Worm (Caenorhabditis elegans): ENCODE data around the gene nhr-1.
A peak's percentile ranks its signal among the peaks of the same experiment; 100 is the strongest.

nhr-1 gene

DNA sequence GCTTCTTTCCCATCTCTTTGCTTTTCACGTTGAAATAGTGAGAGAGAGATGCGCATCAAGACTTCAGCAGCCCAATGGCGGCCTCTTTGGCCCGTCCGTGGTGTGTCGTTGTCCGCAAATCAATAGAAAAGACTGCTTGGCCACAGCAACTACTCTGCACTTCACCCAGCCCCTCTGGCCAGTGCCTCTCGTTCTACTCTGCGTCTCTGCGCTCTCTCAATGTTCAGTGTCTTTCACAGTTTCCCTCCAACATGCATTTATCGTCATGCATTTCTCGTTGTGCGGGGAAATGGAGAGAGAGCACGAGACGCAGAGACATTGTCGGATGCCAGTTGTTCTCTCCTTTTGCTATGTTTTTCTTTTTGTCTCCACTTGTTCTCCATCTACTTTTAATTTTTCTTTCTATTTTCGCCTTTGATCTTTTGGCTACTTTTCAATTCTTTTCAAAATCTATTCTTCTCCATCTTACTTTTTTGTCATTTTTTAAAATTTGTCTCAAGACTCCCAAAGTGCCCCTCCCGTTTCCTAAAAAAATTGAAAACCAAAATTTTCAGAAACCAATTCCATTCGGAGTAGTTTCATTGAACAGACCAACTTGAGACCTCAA, at the start of gene nhr-1:
Gene nhr-1 (plus strand): TSS at position 557 of the 607 bp plus-strand sequence.
- TF ChIP-seq ztf-23 (GFP tag; IDR thresholded peaks at IDR 0.05) (no peak), med-1 (GFP tag; optimal IDR thresholded peaks at IDR 0.05; ENCODE audit: insufficient read depth) (no peak), ztf-29 (GFP tag; IDR thresholded peaks at IDR 0.05) (no peak; the same call in 1 of the 2 replicates), ref-1 (GFP tag; conservative IDR thresholded peaks at IDR 0.05) (no peak), cog-1 (tag; optimal IDR thresholded peaks at IDR 0.05) (peak; percentile 89), flt-1 (GFP tag; IDR thresholded peaks at IDR 0.05) (no peak), tab-1 (GFP tag; IDR thresholded peaks at IDR 0.05) (0 out of 2 replicates have a peak, but pooled peaks have one; percentile 42), T22C8.4 (GFP tag; IDR thresholded peaks at IDR 0.05) (peak; percentile 66), klf-2 (GFP tag; conservative IDR thresholded peaks at IDR 0.05) (no peak)

DNA sequence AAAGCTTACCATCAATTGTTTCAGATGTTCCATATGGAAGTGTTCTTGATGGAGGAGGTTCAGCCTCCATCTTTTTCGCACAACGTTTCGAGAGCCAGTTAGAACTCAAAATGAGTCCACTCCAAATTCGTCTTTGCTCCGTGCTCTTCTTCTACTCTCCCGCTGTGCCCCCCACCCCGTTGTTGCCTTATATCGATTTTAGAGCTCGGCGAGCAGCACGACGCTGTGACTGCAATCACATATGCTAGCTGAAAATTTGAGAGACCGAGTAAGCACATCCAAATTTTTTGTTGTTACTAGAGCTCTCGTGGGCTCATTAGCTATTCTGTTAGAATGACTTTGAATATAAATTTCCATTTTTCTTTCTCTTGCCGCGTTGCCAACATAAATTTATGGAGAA, 49.1 kb upstream of the nhr-1 start, which contains the start of gene slc-17.1:
Gene slc-17.1 (minus strand): TSS at position 101 of the 400 bp plus-strand sequence.
- TF ChIP-seq ztf-23 (GFP tag; IDR thresholded peaks at IDR 0.05) (no peak), tab-1 (GFP tag; IDR thresholded peaks at IDR 0.05) (no peak), ztf-29 (GFP tag; IDR thresholded peaks at IDR 0.05) (no peak), cog-1 (tag; optimal IDR thresholded peaks at IDR 0.05) (no peak), flt-1 (GFP tag; IDR thresholded peaks at IDR 0.05) (no peak), med-1 (GFP tag; optimal IDR thresholded peaks at IDR 0.05; ENCODE audit: insufficient read depth) (no peak), T22C8.4 (GFP tag; IDR thresholded peaks at IDR 0.05) (no peak)

DNA sequence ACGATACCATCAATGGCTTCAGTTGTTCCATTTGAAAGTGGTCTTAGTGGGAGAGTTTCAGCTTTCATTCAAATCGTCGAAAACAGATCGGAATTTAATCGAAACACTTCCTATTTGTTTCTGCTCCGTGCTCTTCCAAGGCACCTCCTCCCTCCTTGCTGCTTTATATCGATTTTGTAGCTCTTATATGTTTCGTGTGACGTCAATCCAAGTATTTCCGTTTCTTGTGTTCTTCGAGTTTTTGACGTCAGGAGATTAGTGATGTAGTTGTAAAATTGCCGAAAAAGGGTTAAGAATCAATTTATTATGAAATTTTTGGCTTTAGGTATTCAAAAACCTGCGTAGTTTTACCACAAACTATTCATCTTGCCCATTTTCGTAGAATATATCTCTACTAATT, 47.2 kb upstream of the nhr-1 start, which contains the start of gene ZK54.3:
Gene ZK54.3 (minus strand): TSS at position 391 of the 400 bp plus-strand sequence.
- TF ChIP-seq T22C8.4 (GFP tag; IDR thresholded peaks at IDR 0.05) = no peak
- no peak for TF ChIP-seq ztf-23 (GFP tag; IDR thresholded peaks at IDR 0.05)
- no peak for TF ChIP-seq ztf-29 (GFP tag; IDR thresholded peaks at IDR 0.05)
- TF ChIP-seq med-1 (GFP tag; optimal IDR thresholded peaks at IDR 0.05; ENCODE audit: insufficient read depth) = no peak
- TF ChIP-seq flt-1 (GFP tag; IDR thresholded peaks at IDR 0.05) = no peak
- TF ChIP-seq tab-1 (GFP tag; IDR thresholded peaks at IDR 0.05) = no peak
- no peak for TF ChIP-seq cog-1 (tag; optimal IDR thresholded peaks at IDR 0.05)
- TF ChIP-seq ref-1 (GFP tag; conservative IDR thresholded peaks at IDR 0.05) = no peak
- no peak for TF ChIP-seq klf-2 (GFP tag; conservative IDR thresholded peaks at IDR 0.05)

- no peak for TF ChIP-seq flt-1 (GFP tag; IDR thresholded peaks at IDR 0.05)
Measured at ce11 chrX:17468483-17468882, 45.4 kb upstream of the nhr-1 start.

DNA sequence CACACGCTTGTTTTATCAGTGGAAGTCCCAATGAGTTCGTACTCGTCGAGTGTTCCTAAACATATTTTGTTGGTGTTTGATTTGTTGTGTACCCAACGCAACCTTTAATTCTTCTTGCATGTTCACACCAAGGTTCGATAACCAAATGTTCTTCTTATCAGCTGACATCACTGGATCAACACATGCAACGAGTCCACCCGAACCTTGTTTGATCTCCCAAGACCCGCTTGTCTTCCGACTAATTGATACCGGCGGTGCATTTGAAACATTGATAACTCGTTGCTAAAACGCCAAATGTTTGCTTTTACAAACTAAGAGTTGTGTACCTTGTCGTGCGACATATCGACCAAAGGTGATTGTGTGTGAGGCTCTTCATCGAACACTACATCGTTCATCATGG, 42.2 kb upstream of the nhr-1 start:
- TF ChIP-seq med-1 (GFP tag; optimal IDR thresholded peaks at IDR 0.05; ENCODE audit: insufficient read depth) (no peak), ref-1 (GFP tag; conservative IDR thresholded peaks at IDR 0.05) (no peak), tab-1 (GFP tag; IDR thresholded peaks at IDR 0.05) (no peak), T22C8.4 (GFP tag; IDR thresholded peaks at IDR 0.05) (no peak)

DNA sequence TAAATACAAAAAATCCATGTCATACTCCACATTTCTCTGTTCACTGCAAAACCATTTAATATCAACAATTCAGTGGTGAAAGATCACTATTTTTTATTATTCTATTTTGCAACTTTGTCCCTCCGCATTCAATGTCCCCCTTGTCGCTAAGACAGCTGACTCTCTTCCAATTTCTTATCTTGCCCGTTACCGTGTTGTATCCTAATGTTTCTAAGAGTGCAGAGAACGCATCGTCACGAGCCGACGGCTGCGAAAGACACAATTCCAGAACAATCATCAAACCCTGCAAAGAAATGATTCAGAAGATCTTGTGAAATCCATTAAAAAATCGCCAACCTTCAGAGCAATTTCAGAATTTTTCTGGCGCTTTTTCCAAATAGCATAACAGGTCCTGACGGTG, 40.9 kb upstream of the nhr-1 start:
- TF ChIP-seq med-1 (GFP tag; optimal IDR thresholded peaks at IDR 0.05; ENCODE audit: insufficient read depth) = no peak
- no peak for TF ChIP-seq cog-1 (tag; optimal IDR thresholded peaks at IDR 0.05)
- TF ChIP-seq tab-1 (GFP tag; IDR thresholded peaks at IDR 0.05) = no peak
- TF ChIP-seq T22C8.4 (GFP tag; IDR thresholded peaks at IDR 0.05) = no peak
- TF ChIP-seq ref-1 (GFP tag; conservative IDR thresholded peaks at IDR 0.05) = no peak
- TF ChIP-seq ztf-29 (GFP tag; IDR thresholded peaks at IDR 0.05) = no peak
- TF ChIP-seq klf-2 (GFP tag; conservative IDR thresholded peaks at IDR 0.05) = no peak
- TF ChIP-seq flt-1 (GFP tag; IDR thresholded peaks at IDR 0.05) = no peak
- no peak for TF ChIP-seq ztf-23 (GFP tag; IDR thresholded peaks at IDR 0.05)

ce11 chrX:17474521-17475170, 39.2 kb upstream of the nhr-1 start, which contains the start of gene tps-1:
tps-1 (minus strand) TSS chrX:17474534.
- no peak for TF ChIP-seq cog-1 (tag; optimal IDR thresholded peaks at IDR 0.05)
- no peak for TF ChIP-seq tab-1 (GFP tag; IDR thresholded peaks at IDR 0.05)
- no peak for TF ChIP-seq ztf-23 (GFP tag; IDR thresholded peaks at IDR 0.05)
- no peak for TF ChIP-seq ref-1 (GFP tag; conservative IDR thresholded peaks at IDR 0.05)
- no peak for TF ChIP-seq med-1 (GFP tag; optimal IDR thresholded peaks at IDR 0.05; ENCODE audit: insufficient read depth)
- no peak for TF ChIP-seq T22C8.4 (GFP tag; IDR thresholded peaks at IDR 0.05)
- no peak for TF ChIP-seq klf-2 (GFP tag; conservative IDR thresholded peaks at IDR 0.05)
- no peak for TF ChIP-seq flt-1 (GFP tag; IDR thresholded peaks at IDR 0.05)
- TF ChIP-seq ztf-29 (GFP tag; IDR thresholded peaks at IDR 0.05) = no peak

DNA sequence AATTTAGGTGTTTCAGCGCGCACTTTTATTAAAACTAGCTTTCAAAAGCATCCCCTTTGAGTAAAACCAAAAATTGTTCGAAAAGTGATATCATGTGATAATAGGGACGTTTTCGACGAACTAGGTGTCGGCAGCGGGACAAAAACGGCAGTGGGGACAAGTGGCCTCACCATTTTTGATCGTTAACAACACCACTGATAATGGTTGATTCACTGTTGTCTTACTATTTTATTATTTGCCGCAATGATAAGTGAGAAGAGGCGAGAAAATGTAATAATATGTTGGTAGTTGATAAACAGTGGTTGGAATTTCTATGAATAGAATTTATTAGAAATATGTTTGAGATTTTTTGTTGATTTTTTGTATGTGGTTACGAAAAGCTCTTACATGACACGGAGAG, 37.9 kb upstream of the nhr-1 start:
- TF ChIP-seq T22C8.4 (GFP tag; IDR thresholded peaks at IDR 0.05) = no peak
- no peak for TF ChIP-seq ref-1 (GFP tag; conservative IDR thresholded peaks at IDR 0.05)
- no peak for TF ChIP-seq tab-1 (GFP tag; IDR thresholded peaks at IDR 0.05)
- TF ChIP-seq ztf-29 (GFP tag; IDR thresholded peaks at IDR 0.05) = no peak
- no peak for TF ChIP-seq flt-1 (GFP tag; IDR thresholded peaks at IDR 0.05)
- no peak for TF ChIP-seq ztf-23 (GFP tag; IDR thresholded peaks at IDR 0.05)
- no peak for TF ChIP-seq med-1 (GFP tag; optimal IDR thresholded peaks at IDR 0.05; ENCODE audit: insufficient read depth)
- TF ChIP-seq klf-2 (GFP tag; conservative IDR thresholded peaks at IDR 0.05) = no peak
- TF ChIP-seq cog-1 (tag; optimal IDR thresholded peaks at IDR 0.05) = no peak

DNA sequence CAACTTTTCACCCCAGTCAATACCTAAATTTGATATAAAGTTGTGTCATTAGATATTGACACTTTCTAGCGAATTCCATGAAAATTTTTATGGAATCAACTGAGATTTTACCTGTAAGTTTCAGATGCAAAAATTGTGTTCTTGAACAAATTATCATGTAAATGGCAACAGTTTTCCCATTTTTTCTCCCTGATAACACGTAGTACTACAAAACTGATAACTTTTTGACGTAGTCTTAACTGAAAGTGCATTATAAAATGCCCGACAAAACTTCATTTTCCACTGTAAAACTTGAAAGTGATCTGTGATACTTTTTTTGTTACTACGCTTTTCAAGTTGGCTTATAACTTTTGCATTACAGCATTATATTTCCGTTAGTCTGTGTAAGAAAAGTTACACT, 35.2 kb upstream of the nhr-1 start:
- TF ChIP-seq klf-2 (GFP tag; conservative IDR thresholded peaks at IDR 0.05) (no peak), ref-1 (GFP tag; conservative IDR thresholded peaks at IDR 0.05) (no peak), med-1 (GFP tag; optimal IDR thresholded peaks at IDR 0.05; ENCODE audit: insufficient read depth) (no peak), T22C8.4 (GFP tag; IDR thresholded peaks at IDR 0.05) (no peak), ztf-29 (GFP tag; IDR thresholded peaks at IDR 0.05) (no peak), ztf-23 (GFP tag; IDR thresholded peaks at IDR 0.05) (no peak), cog-1 (tag; optimal IDR thresholded peaks at IDR 0.05) (no peak), flt-1 (GFP tag; IDR thresholded peaks at IDR 0.05) (no peak), tab-1 (GFP tag; IDR thresholded peaks at IDR 0.05) (no peak)
